Fruit fly (Drosophila melanogaster) whole organism, embryonic: ENCODE data around the gene PolG2.

ENCODE experiments used
- Asciz ChIP-seq: fragments of 200-800 bp; sonication (Bioruptor generic); optimal IDR thresholded peaks from 2 replicates; lab custom pipeline; 2017; ENCODE audit warnings: missing biosample characterization, mild to moderate bottlenecking, missing genetic modification characterization, missing genetic modification reagents
- Dad ChIP-seq: fragments of 200-800 bp; sonication (Bioruptor generic); optimal IDR thresholded peaks from 3 replicates; lab custom pipeline; 2016; ENCODE audit warnings: missing biosample characterization, missing genetic modification characterization
- crol ChIP-seq: fragments of 200-800 bp; sonication (Bioruptor generic); IDR thresholded peaks from 2 replicates; pipeline ENCODE4 v1.3.6; 2022; ENCODE audit warnings: missing biosample characterization, missing genetic modification characterization

Gene PolG2

dm6 chr2L:13783264-13784154 lies 49.4 kb downstream of the PolG2 start, which contains the start of gene Eato (continued):
- TF ChIP-seq crol (GFP tag; lab: Robert Waterston, UW) = no peak
- TF ChIP-seq Dad (GFP tag; lab: Kevin White, UChicago) = no peak
- TF ChIP-seq Asciz (GFP tag; lab: Kevin White, UChicago) = no peak
